Worm (Caenorhabditis elegans): ENCODE results near the gene txt-8.

ce11 chrV:18456574-18456973 is 42.4 kb downstream of the txt-8 start, which contains the start of gene ZK228.10:
- TF ChIP-seq ama-1 (optimal IDR thresholded peaks at IDR 0.05) (no peak), scrt-1 (GFP tag; IDR thresholded peaks at IDR 0.05) (no peak), tbx-37 (GFP tag; conservative IDR thresholded peaks at IDR 0.05) (no peak), aly-1 (tag; optimal IDR thresholded peaks at IDR 0.05) (no peak), hmg-4 (GFP tag; optimal IDR thresholded peaks at IDR 0.05) (no peak), flt-1 (GFP tag; IDR thresholded peaks at IDR 0.05) (no peak), ceh-13 (GFP tag; optimal IDR thresholded peaks at IDR 0.05) (no peak), ets-7 (tag; optimal IDR thresholded peaks at IDR 0.05) (no peak), hmbx-1 (tag; optimal IDR thresholded peaks at IDR 0.05) (no peak), hnd-1 (tag; optimal IDR thresholded peaks at IDR 0.05) (no peak)
